Worm (Caenorhabditis elegans): ENCODE data around the gene flh-1.

DNA sequence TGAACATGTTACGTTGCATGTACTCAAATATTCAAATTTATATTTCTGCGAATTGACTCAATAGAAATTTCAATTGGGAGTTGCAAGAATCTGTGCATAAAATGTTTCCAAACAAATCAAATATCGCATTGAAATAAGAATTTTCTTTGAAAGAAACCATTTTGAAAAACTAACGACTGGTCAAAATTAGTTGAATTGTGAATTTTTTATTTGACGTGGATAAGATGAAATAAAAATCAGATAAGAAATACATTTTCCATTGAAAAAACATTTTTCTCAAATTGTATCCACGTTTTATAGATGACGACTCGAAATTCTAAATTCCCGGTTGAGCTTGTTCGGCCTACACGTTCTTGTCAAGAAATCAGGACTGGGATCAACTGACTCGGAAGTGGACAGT is 39.2 kb downstream of the flh-1 start, which contains the start of gene C46C2.3:
- no peak for TF ChIP-seq che-1 (tag; optimal IDR thresholded peaks at IDR 0.05)
- no peak for TF ChIP-seq nhr-11 (tag; optimal IDR thresholded peaks at IDR 0.05)
- no peak for TF ChIP-seq ama-1 (optimal IDR thresholded peaks at IDR 0.05)
- no peak for TF ChIP-seq pqm-1 (tag; optimal IDR thresholded peaks at IDR 0.05)
- TF ChIP-seq T23F11.4 (GFP tag; optimal IDR thresholded peaks at IDR 0.05): no peak
- no peak for TF ChIP-seq C38D4.7 (GFP tag; optimal IDR thresholded peaks at IDR 0.05)
- no peak for TF ChIP-seq ceh-9 (tag; optimal IDR thresholded peaks at IDR 0.05)
- no peak for TF ChIP-seq ets-4 (tag; optimal IDR thresholded peaks at IDR 0.05)
- no peak for TF ChIP-seq gmeb-2 (tag; optimal IDR thresholded peaks at IDR 0.05)
- no peak for TF ChIP-seq hlh-30 (tag; optimal IDR thresholded peaks at IDR 0.05; ENCODE audit: insufficient read depth)
- no peak for TF ChIP-seq unc-42 (tag; optimal IDR thresholded peaks at IDR 0.05)
